Fruit fly (Drosophila melanogaster): ENCODE results near the gene CG32572.

- TF ChIP-seq usp (GFP tag; optimal IDR thresholded peaks at IDR 0.05) (no peak), fru (GFP tag; optimal IDR thresholded peaks at IDR 0.05) (no peak), ey (GFP tag; optimal IDR thresholded peaks at IDR 0.05) (no peak), dsf (GFP tag; optimal IDR thresholded peaks at IDR 0.05; ENCODE audit: borderline replicate concordance) (no peak), woc (GFP tag; optimal IDR thresholded peaks at IDR 0.05) (no peak)
Measured at dm6 chrX:16768770-16769169, 47.8 kb downstream of the CG32572 start.
